Fruit fly (Drosophila melanogaster) whole organism, adult: ENCODE data around the gene CG14034.

ENCODE experiments used
- CG1620 ChIP-seq: fragments of 200-800 bp; sonication (Bioruptor generic); optimal IDR thresholded peaks from 2 replicates; lab custom pipeline; 2016; ENCODE audit warnings: missing biosample characterization, missing genetic modification characterization
- CG7101 ChIP-seq: fragments of 200-800 bp; sonication (Bioruptor generic); optimal IDR thresholded peaks from 2 replicates; lab custom pipeline; 2018; ENCODE audit warnings: missing biosample characterization, mild to moderate bottlenecking, missing genetic modification characterization, moderate library complexity
- Crg-1 ChIP-seq: fragments of 200-800 bp; sonication (Bioruptor generic); optimal IDR thresholded peaks from 2 replicates; lab custom pipeline; 2016; ENCODE audit warnings: missing biosample characterization, missing genetic modification characterization
- Mnt ChIP-seq: fragments of 200-800 bp; sonication (Bioruptor generic); optimal IDR thresholded peaks from 2 replicates; lab custom pipeline; 2016; ENCODE audit warnings: missing biosample characterization, mild to moderate bottlenecking, missing genetic modification characterization
- bab1 ChIP-seq: fragments of 200-800 bp; sonication (Bioruptor generic); optimal IDR thresholded peaks from 3 replicates; lab custom pipeline; 2019; ENCODE audit warnings: missing biosample characterization, mild to moderate bottlenecking, missing genetic modification characterization, moderate library complexity
- kay ChIP-seq: fragments of 200-800 bp; sonication (Bioruptor generic); peaks from one replicate; lab custom pipeline; 2016; ENCODE audit warnings: missing biosample characterization, missing genetic modification characterization, borderline replicate concordance
- tj ChIP-seq: fragments of 200-800 bp; sonication (Bioruptor generic); optimal IDR thresholded peaks from 3 replicates; lab custom pipeline; 2017; ENCODE audit warnings: missing biosample characterization, mild to moderate bottlenecking, missing genetic modification characterization, moderate library complexity
- toe ChIP-seq: fragments of 200-800 bp; sonication (Bioruptor generic); optimal IDR thresholded peaks from 2 replicates; lab custom pipeline; 2016; ENCODE audit warnings: missing biosample characterization, missing genetic modification characterization

DNA sequence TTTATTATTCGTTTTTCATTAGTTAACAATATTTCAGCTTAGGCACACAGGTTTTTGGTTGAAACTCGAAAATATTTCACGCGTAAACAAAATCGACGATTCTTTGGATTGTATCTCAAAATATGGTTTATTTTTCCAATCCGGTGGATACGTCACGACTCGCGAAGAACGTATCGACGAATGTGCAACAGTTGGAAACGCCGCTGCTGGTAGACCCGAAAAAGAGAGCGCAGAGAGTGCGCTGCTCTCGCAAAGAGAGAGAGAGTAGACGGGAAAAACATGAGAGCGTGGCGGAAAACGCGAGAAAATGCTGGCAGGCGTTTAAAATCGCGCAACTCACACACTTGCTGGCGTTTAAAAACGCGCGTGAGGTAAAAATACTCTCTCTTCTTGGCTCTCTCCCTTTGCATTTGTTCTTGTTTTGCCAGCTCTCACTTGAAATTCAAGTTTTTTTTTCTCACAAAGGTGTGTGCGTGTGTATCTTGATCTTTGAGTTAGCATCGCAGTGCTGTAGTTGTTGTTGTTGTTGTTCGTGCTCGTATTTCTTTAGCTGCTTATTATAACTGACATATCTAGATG, 20.9 kb upstream of the CG14034 start:
- TF ChIP-seq tj (peak; percentile 92), CG1620 (GFP tag; lab: Kevin White, UChicago) (no peak), Crg-1 (GFP tag; lab: Kevin White, UChicago) (no peak), CG7101 (tag; lab: Kevin White, UChicago) (peak; percentile 20), kay (GFP tag; lab: Kevin White, UChicago) (no peak), bab1 (GFP tag; lab: Kevin White, UChicago) (no peak), Mnt (GFP tag; lab: Kevin White, UChicago) (peak; percentile 31), toe (GFP tag; lab: Kevin White, UChicago) (no peak)
